Worm (Caenorhabditis elegans) whole organism, mixed stage, embryonic: ENCODE results near the gene spsb-1.
A peak's percentile ranks its signal among the peaks of the same experiment; 100 is the strongest.

Experiments used
- M03D4.4 ChIP-seq: sonication (generic microtip); optimal IDR thresholded peaks from 2 replicates; lab custom pipeline; 2017; ENCODE audit warnings: mild to moderate bottlenecking, missing genetic modification characterization, missing compliant biosample characterization
- bed-3 ChIP-seq: fragments of 200-800 bp; sonication (Bioruptor generic); optimal IDR thresholded peaks from 3 replicates; lab custom pipeline; 2018; ENCODE audit warnings: mild to moderate bottlenecking, missing genetic modification characterization, moderate library complexity, missing compliant biosample characterization
- blmp-1 ChIP-seq: fragments of 150-350 bp; optimal IDR thresholded peaks from 2 replicates; lab custom pipeline; 2014; ENCODE audit warnings: missing biosample characterization, missing genetic modification characterization
- ceh-39 ChIP-seq: fragments of 150-350 bp; optimal IDR thresholded peaks from 2 replicates; lab custom pipeline; 2014; ENCODE audit warnings: missing biosample characterization, missing genetic modification characterization
- ceh-43 ChIP-seq: fragments of 200-800 bp; sonication (Bioruptor generic); optimal IDR thresholded peaks from 2 replicates; lab custom pipeline; 2018; ENCODE audit warnings: mild to moderate bottlenecking, missing genetic modification characterization, moderate library complexity, missing compliant biosample characterization
- ceh-83 ChIP-seq: fragments of 200-800 bp; sonication (Bioruptor generic); optimal IDR thresholded peaks from 2 replicates; lab custom pipeline; 2018; ENCODE audit warnings: mild to moderate bottlenecking, missing genetic modification characterization, missing compliant biosample characterization
- ces-1 ChIP-seq: fragments of 150-350 bp; optimal IDR thresholded peaks from 2 replicates; lab custom pipeline; 2014; ENCODE audit warnings: missing biosample characterization, missing genetic modification reagents, missing genetic modification characterization
- cnd-1 ChIP-seq: fragments of 200-800 bp; sonication (Bioruptor generic); optimal IDR thresholded peaks from 2 replicates; lab custom pipeline; 2018; ENCODE audit warnings: mild to moderate bottlenecking, missing genetic modification characterization, missing compliant biosample characterization
- drap-1 ChIP-seq: fragments of 200-800 bp; sonication (Bioruptor generic); optimal IDR thresholded peaks from 3 replicates; lab custom pipeline; 2018; ENCODE audit warnings: mild to moderate bottlenecking, missing genetic modification characterization, missing compliant biosample characterization
- elt-1 ChIP-seq: sonication (generic microtip); optimal IDR thresholded peaks from 2 replicates; lab custom pipeline; 2017; ENCODE audit warnings: missing genetic modification characterization, mild to moderate bottlenecking, missing compliant biosample characterization, antibody characterized with exemption, moderate library complexity, borderline replicate concordance; ENCODE audit not compliant: insufficient read depth
- elt-3 ChIP-seq: fragments of 150-350 bp; optimal IDR thresholded peaks from 2 replicates; lab custom pipeline; 2014; ENCODE audit warnings: missing biosample characterization, missing genetic modification characterization
- flh-1 ChIP-seq: fragments of 200-800 bp; sonication (Bioruptor generic); optimal IDR thresholded peaks from 2 replicates; lab custom pipeline; 2018; ENCODE audit warnings: mild to moderate bottlenecking, missing genetic modification characterization, moderate library complexity, missing compliant biosample characterization
- ham-2 ChIP-seq: fragments of 200-800 bp; sonication (Bioruptor generic); optimal IDR thresholded peaks from 2 replicates; lab custom pipeline; 2018; ENCODE audit warnings: mild to moderate bottlenecking, missing genetic modification characterization, missing compliant biosample characterization
- hlh-1 ChIP-seq: fragments of 150-350 bp; optimal IDR thresholded peaks from 2 replicates; lab custom pipeline; 2014; ENCODE audit warnings: missing biosample characterization, missing genetic modification reagents, missing genetic modification characterization
- lin-13 ChIP-seq: fragments of 150-350 bp; optimal IDR thresholded peaks from 2 replicates; lab custom pipeline; 2014; ENCODE audit warnings: missing biosample characterization, missing genetic modification characterization
- lin-32 ChIP-seq: fragments of 200-800 bp; sonication (Bioruptor generic); optimal IDR thresholded peaks from 2 replicates; lab custom pipeline; 2018; ENCODE audit warnings: mild to moderate bottlenecking, missing genetic modification characterization, missing compliant biosample characterization
- lsy-2 ChIP-seq: fragments of 150-350 bp; optimal IDR thresholded peaks from 2 replicates; lab custom pipeline; 2014; ENCODE audit warnings: missing biosample characterization, missing genetic modification characterization
- mab-5 ChIP-seq: fragments of 150-350 bp; optimal IDR thresholded peaks from 2 replicates; lab custom pipeline; 2014; ENCODE audit warnings: missing biosample characterization, missing genetic modification characterization
- mep-1 ChIP-seq: fragments of 150-350 bp; optimal IDR thresholded peaks from 2 replicates; lab custom pipeline; 2017; ENCODE audit warnings: missing biosample characterization, missing genetic modification reagents, missing genetic modification characterization, inconsistent platforms
- mls-2 ChIP-seq: sonication (generic microtip); optimal IDR thresholded peaks from 2 replicates; lab custom pipeline; 2016; ENCODE audit warnings: mild to moderate bottlenecking, missing genetic modification characterization, moderate library complexity, missing compliant biosample characterization
- nhr-12 ChIP-seq: fragments of 150-350 bp; optimal IDR thresholded peaks from 2 replicates; lab custom pipeline; 2014; ENCODE audit warnings: missing biosample characterization, missing genetic modification characterization
- nhr-2 ChIP-seq: fragments of 150-350 bp; optimal IDR thresholded peaks from 2 replicates; lab custom pipeline; 2014; ENCODE audit warnings: missing biosample characterization, missing genetic modification characterization
- nhr-237 ChIP-seq: fragments of 150-350 bp; optimal IDR thresholded peaks from 2 replicates; lab custom pipeline; 2014; ENCODE audit warnings: missing biosample characterization, missing genetic modification characterization
- nhr-28 ChIP-seq: fragments of 150-350 bp; optimal IDR thresholded peaks from 2 replicates; lab custom pipeline; 2014; ENCODE audit warnings: missing biosample characterization, missing genetic modification characterization
- nhr-76 ChIP-seq: sonication (generic microtip); optimal IDR thresholded peaks from 2 replicates; lab custom pipeline; 2017; ENCODE audit warnings: missing biosample characterization, missing genetic modification characterization
- pha-4 ChIP-seq: fragments of 150-350 bp; optimal IDR thresholded peaks from 2 replicates; lab custom pipeline; 2018; ENCODE audit warnings: missing biosample characterization, missing genetic modification reagents, missing genetic modification characterization
- sem-2 ChIP-seq: fragments of 200-800 bp; sonication (Bioruptor generic); optimal IDR thresholded peaks from 2 replicates; lab custom pipeline; 2018; ENCODE audit warnings: mild to moderate bottlenecking, missing genetic modification characterization, missing compliant biosample characterization
- snpc-4 ChIP-seq: fragments of 150-350 bp; optimal IDR thresholded peaks from 2 replicates; lab custom pipeline; 2014; ENCODE audit warnings: missing biosample characterization, missing genetic modification characterization
- sptf-1 ChIP-seq: sonication (generic microtip); optimal IDR thresholded peaks from 2 replicates; lab custom pipeline; 2017; ENCODE audit warnings: mild to moderate bottlenecking, missing genetic modification characterization, moderate library complexity, missing compliant biosample characterization
- tbx-8 ChIP-seq: fragments of 200-800 bp; sonication (Bioruptor generic); optimal IDR thresholded peaks from 2 replicates; lab custom pipeline; 2018; ENCODE audit warnings: mild to moderate bottlenecking, missing genetic modification characterization, moderate library complexity, missing compliant biosample characterization
- unc-120 ChIP-seq: sonication (generic microtip); optimal IDR thresholded peaks from 2 replicates; lab custom pipeline; 2017; ENCODE audit warnings: missing genetic modification characterization, missing compliant biosample characterization; ENCODE audit not compliant: poor library complexity, severe bottlenecking
- unc-39 ChIP-seq: fragments of 150-350 bp; optimal IDR thresholded peaks from 2 replicates; lab custom pipeline; 2014; ENCODE audit warnings: missing biosample characterization, missing genetic modification characterization
- unc-62 ChIP-seq: fragments of 150-350 bp; optimal IDR thresholded peaks from 2 replicates; lab custom pipeline; 2014; ENCODE audit warnings: missing biosample characterization, missing genetic modification reagents, missing genetic modification characterization
- zip-8 ChIP-seq: fragments of 150-350 bp; optimal IDR thresholded peaks from 2 replicates; lab custom pipeline; 2014; ENCODE audit warnings: missing biosample characterization, missing genetic modification characterization
- ztf-11 ChIP-seq: fragments of 150-350 bp; optimal IDR thresholded peaks from 2 replicates; lab custom pipeline; 2014; ENCODE audit warnings: missing biosample characterization, missing genetic modification characterization

spsb-1 gene

ce11 chrII:15244870-15245269 lies 48.3 kb downstream of the spsb-1 start:
- TF ChIP-seq ceh-39 (tag; lab: Kevin White, UChicago) (no peak), lsy-2 (no peak), ces-1 (GFP tag; lab: Kevin White, UChicago) (no peak), nhr-76 (tag; lab: Kevin White, UChicago) (no peak), elt-1 (tag; lab: Kevin White, UChicago) (no peak), drap-1 (GFP tag; lab: Kevin White, UChicago) (no peak), unc-62 (GFP tag; lab: Kevin White, UChicago) (no peak), nhr-28 (tag; lab: Kevin White, UChicago) (no peak), unc-120 (no peak), lin-13 (tag; lab: Kevin White, UChicago) (no peak), ceh-43 (GFP tag; lab: Kevin White, UChicago) (no peak), lin-32 (GFP tag; lab: Kevin White, UChicago) (no peak), zip-8 (tag; lab: Kevin White, UChicago) (no peak)
- TF ChIP-seq, all 35 proteins: peak for 0

ce11 chrII:15251593-15251992 lies 55.1 kb downstream of the spsb-1 start, which contains the start of gene tig-3:
Gene tig-3 (minus strand): TSS chrII:15251792.
- TF ChIP-seq zip-8 (tag; lab: Kevin White, UChicago) (no peak), snpc-4 (no peak), bed-3 (no peak), nhr-76 (tag; lab: Kevin White, UChicago) (no peak), sptf-1 (no peak), ceh-43 (GFP tag; lab: Kevin White, UChicago) (no peak)
- TF ChIP-seq, all 35 proteins: peak for 0

ce11 chrII:15253980-15254493 lies 57.5 kb downstream of the spsb-1 start:
- no peak for TF ChIP-seq ceh-83 (GFP tag; lab: Kevin White, UChicago)
- no peak for TF ChIP-seq blmp-1
- TF ChIP-seq ces-1 (GFP tag; lab: Kevin White, UChicago) = peak; percentile 98
- no peak for TF ChIP-seq nhr-2 (tag; lab: Kevin White, UChicago)
- no peak for TF ChIP-seq lin-32 (GFP tag; lab: Kevin White, UChicago)
- TF ChIP-seq hlh-1 = no peak
- no peak for TF ChIP-seq nhr-76 (tag; lab: Kevin White, UChicago)
- no peak for TF ChIP-seq ham-2 (GFP tag; lab: Kevin White, UChicago)
- no peak for TF ChIP-seq snpc-4
- TF ChIP-seq lsy-2 = no peak
- TF ChIP-seq elt-3 (tag; lab: Kevin White, UChicago) = no peak
- peak; percentile 19 for TF ChIP-seq ceh-43 (GFP tag; lab: Kevin White, UChicago)
- no peak for TF ChIP-seq sem-2
- no peak for TF ChIP-seq ztf-11
- TF ChIP-seq mls-2 (tag; lab: Kevin White, UChicago) = no peak
- TF ChIP-seq pha-4 (tag; lab: Kevin White, UChicago) = no peak
- TF ChIP-seq elt-1 (tag; lab: Kevin White, UChicago) = no peak
- TF ChIP-seq unc-62 (GFP tag; lab: Kevin White, UChicago) = peak; percentile 19
- no peak for TF ChIP-seq mab-5 (tag; lab: Kevin White, UChicago)
- TF ChIP-seq unc-39 = no peak
- no peak for TF ChIP-seq flh-1 (GFP tag; lab: Kevin White, UChicago)
- TF ChIP-seq zip-8 (tag; lab: Kevin White, UChicago) = no peak
- no peak for TF ChIP-seq bed-3
- peak; percentile 15 for TF ChIP-seq drap-1 (GFP tag; lab: Kevin White, UChicago)
- TF ChIP-seq M03D4.4 (tag; lab: Kevin White, UChicago) = no peak
- no peak for TF ChIP-seq unc-120
- no peak for TF ChIP-seq nhr-237 (tag; lab: Kevin White, UChicago)
- no peak for TF ChIP-seq ceh-39 (tag; lab: Kevin White, UChicago)
- TF ChIP-seq cnd-1 = no peak
- TF ChIP-seq tbx-8 (GFP tag; lab: Kevin White, UChicago) = no peak
- no peak for TF ChIP-seq sptf-1
- no peak for TF ChIP-seq mep-1
- no peak for TF ChIP-seq nhr-28 (tag; lab: Kevin White, UChicago)
- TF ChIP-seq nhr-12 (tag; lab: Kevin White, UChicago) = no peak

- TF ChIP-seq mep-1 (peak; percentile 5), ham-2 (GFP tag; lab: Kevin White, UChicago) (peak; percentile 31), ceh-39 (tag; lab: Kevin White, UChicago) (no peak), elt-1 (tag; lab: Kevin White, UChicago) (peak; percentile 17), zip-8 (tag; lab: Kevin White, UChicago) (no peak), blmp-1 (no peak), lsy-2 (no peak), nhr-76 (tag; lab: Kevin White, UChicago) (no peak), bed-3 (no peak), ces-1 (GFP tag; lab: Kevin White, UChicago) (peak; percentile 71)
Measured at ce11 chrII:15255801-15256200, 59.3 kb downstream of the spsb-1 start.
